Worm (Caenorhabditis elegans) whole organism, L1 larva: ENCODE measurements around the gene lgc-18.

Experiments used
- C34B4.2 ChIP-seq: sonication (generic microtip); optimal IDR thresholded peaks from 2 replicates; lab custom pipeline; 2017; ENCODE audit warnings: mild to moderate bottlenecking, missing genetic modification characterization, missing compliant biosample characterization
- F16B12.6 ChIP-seq: fragments of 150-350 bp; optimal IDR thresholded peaks from 2 replicates; lab custom pipeline; 2014; ENCODE audit warnings: missing biosample characterization, missing genetic modification characterization
- Y116A8C.19 ChIP-seq: sonication (generic microtip); optimal IDR thresholded peaks from 2 replicates; lab custom pipeline; 2016; ENCODE audit warnings: missing compliant biosample characterization, missing genetic modification characterization, borderline replicate concordance
- aha-1 ChIP-seq: fragments of 150-350 bp; optimal IDR thresholded peaks from 2 replicates; lab custom pipeline; 2014; ENCODE audit warnings: missing biosample characterization, missing genetic modification characterization
- ceh-63 ChIP-seq: fragments of 200-800 bp; sonication (Bioruptor generic); optimal IDR thresholded peaks from 2 replicates; lab custom pipeline; 2018; ENCODE audit warnings: mild to moderate bottlenecking, missing genetic modification characterization, missing compliant biosample characterization
- ceh-82 ChIP-seq, 3 experiments: fragments of 150-350 bp in 1 of 3; sonication (generic microtip) in 2 of 3; optimal IDR thresholded peaks; 2 replicates each; lab custom pipeline; 2014 to 2017; ENCODE audit warnings: missing biosample characterization in 3 of 3, missing genetic modification characterization in 3 of 3
- ceh-88 ChIP-seq: fragments of 200-800 bp; sonication (Bioruptor generic); IDR thresholded peaks from 2 replicates; pipeline ENCODE4 v1.3.6; 2022; ENCODE audit warnings: missing genetic modification characterization, missing compliant biosample characterization
- ceh-90 ChIP-seq: sonication (generic microtip); optimal IDR thresholded peaks from 2 replicates; lab custom pipeline; 2016; ENCODE audit warnings: missing genetic modification characterization, missing compliant biosample characterization
- dpl-1 ChIP-seq, 3 experiments: fragments of 150-350 bp in 2 of 3; sonication (generic microtip) in 1 of 3; optimal IDR thresholded peaks; 2 replicates each; lab custom pipeline; 2014 to 2017; ENCODE audit warnings: missing biosample characterization in 3 of 3, missing genetic modification characterization in 3 of 3, missing genetic modification reagents in 3 of 3
- dsc-1 ChIP-seq: sonication (generic microtip); optimal IDR thresholded peaks from 2 replicates; lab custom pipeline; 2016; ENCODE audit warnings: mild to moderate bottlenecking, missing genetic modification characterization, missing compliant biosample characterization
- efl-1 ChIP-seq, 4 experiments: fragments of 150-350 bp; optimal IDR thresholded peaks in 3 of 4; peaks in 1 of 4; 1 replicate in 1 of 4; 2 replicates in 3 of 4; lab custom pipeline; 2014; ENCODE audit warnings: missing biosample characterization in 2 of 4, missing genetic modification characterization in 2 of 4, missing genetic modification reagents in 2 of 4
- egl-13 ChIP-seq: sonication (generic microtip); optimal IDR thresholded peaks from 2 replicates; lab custom pipeline; 2016; ENCODE audit warnings: missing genotype, missing genetic modification reagents, missing genetic modification characterization, missing compliant biosample characterization
- egl-27 ChIP-seq, 2 experiments: fragments of 150-350 bp in 1 of 2; sonication (generic microtip); optimal IDR thresholded peaks; 3 replicates each; lab custom pipeline; 2017 to 2018; ENCODE audit warnings: missing biosample characterization in 2 of 2, missing genetic modification characterization in 2 of 2, missing genetic modification reagents in 2 of 2
- elt-3 ChIP-seq, 6 experiments: fragments of 150-350 bp in 1 of 6; sonication (generic microtip); optimal IDR thresholded peaks; 2 replicates each; lab custom pipeline; 2017 to 2018; ENCODE audit warnings: missing biosample characterization in 6 of 6, missing genetic modification characterization in 6 of 6, inconsistent platforms in 1 of 6
- fkh-4 ChIP-seq: sonication (generic microtip); optimal IDR thresholded peaks from 2 replicates; lab custom pipeline; 2016; ENCODE audit warnings: missing compliant biosample characterization, missing genetic modification characterization, borderline replicate concordance
- grh-1 ChIP-seq: fragments of 200-800 bp; sonication (Bioruptor generic); IDR thresholded peaks from 2 replicates; pipeline ENCODE4 v1.3.6; 2022; ENCODE audit warnings: missing genetic modification reagents, missing genetic modification characterization, missing compliant biosample characterization
- hlh-17 ChIP-seq: fragments of 200-800 bp; sonication (Bioruptor generic); optimal IDR thresholded peaks from 2 replicates; lab custom pipeline; 2018; ENCODE audit warnings: missing genetic modification characterization, mild to moderate bottlenecking, missing compliant biosample characterization, moderate library complexity, borderline replicate concordance
- jun-1 ChIP-seq: fragments of 150-350 bp; optimal IDR thresholded peaks from 2 replicates; lab custom pipeline; 2014; ENCODE audit warnings: missing biosample characterization, missing genetic modification reagents, missing genetic modification characterization
- lin-13 ChIP-seq: fragments of 150-350 bp; optimal IDR thresholded peaks from 2 replicates; lab custom pipeline; 2014; ENCODE audit warnings: missing biosample characterization, missing genetic modification reagents, missing genetic modification characterization
- lin-14 ChIP-seq: fragments of 200-800 bp; sonication (Bioruptor generic); optimal IDR thresholded peaks from 2 replicates; lab custom pipeline; 2018; ENCODE audit warnings: mild to moderate bottlenecking, missing genetic modification characterization, moderate library complexity, missing compliant biosample characterization
- lin-15B ChIP-seq: fragments of 150-350 bp; sonication (generic microtip); optimal IDR thresholded peaks from 3 replicates; lab custom pipeline; 2014; ENCODE audit warnings: missing biosample characterization, missing genetic modification characterization
- mdl-1 ChIP-seq, 2 experiments: fragments of 150-350 bp; optimal IDR thresholded peaks; 2 replicates each; lab custom pipeline; 2014 to 2017; ENCODE audit warnings: missing biosample characterization in 2 of 2, missing genetic modification characterization in 2 of 2, inconsistent platforms in 1 of 2
- mep-1 ChIP-seq: fragments of 150-350 bp; optimal IDR thresholded peaks from 2 replicates; lab custom pipeline; 2014; ENCODE audit warnings: missing biosample characterization, missing genetic modification characterization
- nhr-19 ChIP-seq: fragments of 200-800 bp; sonication (Bioruptor generic); conservative IDR thresholded peaks from 2 replicates; pipeline ENCODE4 v1.3.6; 2022; ENCODE audit warnings: missing genetic modification characterization, missing compliant biosample characterization
- nhr-20 ChIP-seq: sonication (generic microtip); optimal IDR thresholded peaks from 2 replicates; lab custom pipeline; 2016; ENCODE audit warnings: mild to moderate bottlenecking, missing genetic modification characterization, missing compliant biosample characterization
- nhr-237 ChIP-seq: fragments of 150-350 bp; optimal IDR thresholded peaks from 2 replicates; lab custom pipeline; 2014; ENCODE audit warnings: missing biosample characterization, missing genetic modification characterization
- nhr-47 ChIP-seq: sonication (generic microtip); optimal IDR thresholded peaks from 2 replicates; lab custom pipeline; 2016; ENCODE audit warnings: mild to moderate bottlenecking, missing genetic modification characterization, moderate library complexity, missing compliant biosample characterization
- nhr-71 ChIP-seq: sonication (generic microtip); optimal IDR thresholded peaks from 2 replicates; lab custom pipeline; 2016; ENCODE audit warnings: mild to moderate bottlenecking, missing genetic modification characterization, moderate library complexity, missing compliant biosample characterization
- nhr-76 ChIP-seq: sonication (generic microtip); optimal IDR thresholded peaks from 2 replicates; lab custom pipeline; 2017; ENCODE audit warnings: missing biosample characterization, missing genetic modification characterization
- nhr-77 ChIP-seq: fragments of 150-350 bp; optimal IDR thresholded peaks from 2 replicates; lab custom pipeline; 2014; ENCODE audit warnings: missing biosample characterization, missing genetic modification characterization
- pax-3 ChIP-seq: fragments of 200-800 bp; sonication (Bioruptor generic); optimal IDR thresholded peaks from 2 replicates; lab custom pipeline; 2018; ENCODE audit warnings: mild to moderate bottlenecking, missing genetic modification characterization, moderate library complexity, missing compliant biosample characterization
- skn-1 ChIP-seq: fragments of 150-350 bp; optimal IDR thresholded peaks from 2 replicates; lab custom pipeline; 2014; ENCODE audit warnings: missing biosample characterization, missing genetic modification characterization
- snpc-4 ChIP-seq: fragments of 150-350 bp; optimal IDR thresholded peaks from 2 replicates; lab custom pipeline; 2014; ENCODE audit warnings: missing biosample characterization, missing genetic modification characterization
- sptf-1 ChIP-seq: fragments of 150-350 bp; optimal IDR thresholded peaks from 2 replicates; lab custom pipeline; 2014; ENCODE audit warnings: missing biosample characterization, missing genetic modification characterization
- swsn-7 ChIP-seq: sonication (generic microtip); optimal IDR thresholded peaks from 2 replicates; lab custom pipeline; 2016; ENCODE audit warnings: missing genetic modification characterization, missing compliant biosample characterization
- unc-62 ChIP-seq: fragments of 150-350 bp; optimal IDR thresholded peaks from 2 replicates; lab custom pipeline; 2014; ENCODE audit warnings: missing biosample characterization, missing genetic modification reagents, missing genetic modification characterization
- unc-86 ChIP-seq: sonication (generic microtip); optimal IDR thresholded peaks from 2 replicates; lab custom pipeline; 2016; ENCODE audit warnings: missing genetic modification characterization, missing compliant biosample characterization
- unc-98 ChIP-seq: fragments of 200-800 bp; sonication (Bioruptor generic); IDR thresholded peaks from 2 replicates; pipeline ENCODE4 v1.3.6; 2022; ENCODE audit warnings: missing genetic modification characterization, missing compliant biosample characterization
- vab-15 ChIP-seq: sonication (generic microtip); optimal IDR thresholded peaks from 2 replicates; lab custom pipeline; 2017; ENCODE audit warnings: missing genotype, mild to moderate bottlenecking, missing genetic modification characterization, missing compliant biosample characterization
- ztf-11 ChIP-seq, 2 experiments: sonication (generic microtip); optimal IDR thresholded peaks; 2 replicates each; lab custom pipeline; 2016 to 2017; ENCODE audit warnings: missing genetic modification characterization in 2 of 2, missing biosample characterization in 1 of 2, missing compliant biosample characterization in 1 of 2
- ztf-4 ChIP-seq: fragments of 150-350 bp; optimal IDR thresholded peaks from 2 replicates; lab custom pipeline; 2014; ENCODE audit warnings: missing biosample characterization, missing genetic modification characterization

lgc-18 gene

ce11 chrX:12168765-12169164 lies 43.4 kb downstream of the lgc-18 start:
- TF ChIP-seq swsn-7 (tag; lab: Kevin White, UChicago): no peak
- no peak for TF ChIP-seq lin-13
- TF ChIP-seq ceh-88 (GFP tag; lab: Robert Waterston, UW): no peak
- TF ChIP-seq nhr-20: no peak
- no peak for TF ChIP-seq egl-27 (tag; optimal IDR thresholded peaks at IDR 0.05; lab: Kevin White, UChicago)
- no peak for TF ChIP-seq sptf-1 (tag; lab: Kevin White, UChicago)
- no peak for TF ChIP-seq unc-86 (tag; lab: Kevin White, UChicago)
- no peak for TF ChIP-seq vab-15 (tag; lab: Kevin White, UChicago)
- TF ChIP-seq mep-1 (tag; lab: Kevin White, UChicago): peak; percentile 7
- TF ChIP-seq mdl-1 (tag; optimal IDR thresholded peaks at IDR 0.05; lab: Kevin White, UChicago): no peak
- TF ChIP-seq egl-13 (tag; lab: Kevin White, UChicago): no peak
- no peak for TF ChIP-seq C34B4.2
- TF ChIP-seq skn-1 (tag; lab: Kevin White, UChicago): no peak
- no peak for TF ChIP-seq nhr-77 (tag; lab: Kevin White, UChicago)
- TF ChIP-seq lin-14 (GFP tag; lab: Kevin White, UChicago): peak; percentile 0
- peak; percentile 22 for TF ChIP-seq dsc-1 (tag; lab: Kevin White, UChicago)
- TF ChIP-seq grh-1 (GFP tag; lab: Robert Waterston, UW): no peak
- peak; percentile 6 for TF ChIP-seq nhr-71 (tag; lab: Kevin White, UChicago)
- TF ChIP-seq elt-3 (tag; optimal IDR thresholded peaks at IDR 0.05; lab: Kevin White, UChicago): no peak
- no peak for TF ChIP-seq jun-1 (tag; lab: Kevin White, UChicago)
- no peak for TF ChIP-seq hlh-17 (GFP tag; lab: Kevin White, UChicago)
- TF ChIP-seq lin-15B (tag; lab: Kevin White, UChicago): no peak
- TF ChIP-seq ceh-63 (GFP tag; lab: Kevin White, UChicago): no peak
- no peak for TF ChIP-seq ztf-4 (tag; lab: Kevin White, UChicago)
- TF ChIP-seq ztf-11 (tag; optimal IDR thresholded peaks at IDR 0.05; lab: Kevin White, UChicago): no peak
- TF ChIP-seq dpl-1 (GFP tag; optimal IDR thresholded peaks at IDR 0.05; lab: Kevin White, UChicago): no peak

- TF ChIP-seq sptf-1 (tag; lab: Kevin White, UChicago) (no peak), pax-3 (no peak), nhr-76 (no peak), snpc-4 (tag; lab: Kevin White, UChicago) (no peak), nhr-71 (tag; lab: Kevin White, UChicago) (no peak), fkh-4 (tag; lab: Kevin White, UChicago) (no peak), F16B12.6 (tag; lab: Kevin White, UChicago) (no peak), dsc-1 (tag; lab: Kevin White, UChicago) (no peak), ceh-82 (tag; optimal IDR thresholded peaks at IDR 0.05; lab: Kevin White, UChicago) (no peak), nhr-47 (no peak), nhr-237 (tag; lab: Kevin White, UChicago) (no peak), ztf-11 (tag; optimal IDR thresholded peaks at IDR 0.05; lab: Kevin White, UChicago) (no peak), mep-1 (tag; lab: Kevin White, UChicago) (no peak), Y116A8C.19 (no peak), ceh-90 (tag; lab: Kevin White, UChicago) (no peak), aha-1 (tag; lab: Kevin White, UChicago) (no peak), unc-62 (GFP tag; lab: Kevin White, UChicago) (no peak), unc-98 (no peak), nhr-19 (no peak), efl-1 (optimal IDR thresholded peaks at IDR 0.05; lab: Kevin White, UChicago) (no peak), efl-1 (GFP tag; optimal IDR thresholded peaks at IDR 0.05 in 1 of 2; lab: Kevin White, UChicago) (no peak)
These were observed 44.0 kb downstream of the lgc-18 start for ce11 chrX:12169390-12169789.
